Fruit fly (Drosophila melanogaster): ENCODE data around the gene CG6813.

The CG6813 gene

DNA sequence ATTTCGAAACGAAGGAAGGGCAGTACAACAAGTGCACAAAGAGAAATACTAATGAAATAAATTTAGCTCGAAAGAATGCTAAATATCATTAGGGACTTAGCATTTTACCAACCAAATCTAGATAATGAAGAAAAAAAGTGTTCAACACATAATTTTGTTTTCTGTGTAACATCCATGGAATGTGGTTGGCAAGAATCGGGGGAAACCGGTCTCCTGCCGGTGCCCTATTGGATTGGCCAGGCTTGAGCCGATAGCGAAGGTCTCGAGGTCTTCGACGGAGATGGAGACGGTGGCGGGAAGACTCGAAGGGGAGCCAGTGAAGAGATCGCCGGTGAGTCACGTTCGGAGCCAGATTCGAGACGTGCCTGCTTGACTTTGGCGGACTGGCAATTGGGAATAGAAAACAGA lies 31.4 kb upstream of the CG6813 start:
- peak; percentile 87 for TF ChIP-seq CG8159 (tag; optimal IDR thresholded peaks at IDR 0.05)
- peak; percentile 81 for TF ChIP-seq CG34367 (tag; optimal IDR thresholded peaks at IDR 0.05)
- TF ChIP-seq CG10348 (GFP tag; IDR thresholded peaks at IDR 0.05) = no peak
- TF ChIP-seq Pif1B (GFP tag; optimal IDR thresholded peaks at IDR 0.05) = peak; percentile 86
- TF ChIP-seq rn (GFP tag; IDR thresholded peaks at IDR 0.05) = peak; percentile 41; the same call in 1 of the 2 replicates
- peak; percentile 76 for TF ChIP-seq gl (tag; optimal IDR thresholded peaks at IDR 0.05)
- peak; percentile 87 for TF ChIP-seq CG17806 (tag; optimal IDR thresholded peaks at IDR 0.05)
- TF ChIP-seq D1 (tag; optimal IDR thresholded peaks at IDR 0.05) = peak; percentile 25
- peak; percentile 80 for TF ChIP-seq CG14655 (GFP tag; optimal IDR thresholded peaks at IDR 0.05)
- TF ChIP-seq CG8301 (tag; optimal IDR thresholded peaks at IDR 0.05) = peak; percentile 78
- TF ChIP-seq Ets98B (GFP tag; IDR thresholded peaks at IDR 0.05) = peak; percentile 74
- peak; percentile 62; the same call in 1 of the 3 replicates for TF ChIP-seq fd96Ca (GFP tag; IDR thresholded peaks at IDR 0.05)
- TF ChIP-seq Pif1A (GFP tag; optimal IDR thresholded peaks at IDR 0.05) = peak; percentile 83
- TF ChIP-seq CG32121 (GFP tag; IDR thresholded peaks at IDR 0.05) = peak; percentile 76
- peak; percentile 81 for TF ChIP-seq EcR (GFP tag; optimal IDR thresholded peaks at IDR 0.05)
- peak; percentile 78 for TF ChIP-seq Snoo (tag; optimal IDR thresholded peaks at IDR 0.05)
- peak; percentile 83 for TF ChIP-seq CG9948 (tag; optimal IDR thresholded peaks at IDR 0.05)
- TF ChIP-seq CG15710 (tag; optimal IDR thresholded peaks at IDR 0.05) = peak; percentile 85
- peak; percentile 74 for TF ChIP-seq CG13204 (GFP tag; optimal IDR thresholded peaks at IDR 0.05)
- TF ChIP-seq CG4496 (GFP tag; IDR thresholded peaks at IDR 0.05) = peak; percentile 90
- peak; percentile 56; the same call in 1 of the 2 replicates for TF ChIP-seq CG12605 (GFP tag; IDR thresholded peaks at IDR 0.05)

dm6 chr3R:11656614-11657216 lies 30.3 kb upstream of the CG6813 start:
- TF ChIP-seq fd96Ca (GFP tag; IDR thresholded peaks at IDR 0.05) = peak; percentile 99
- peak; percentile 98 for TF ChIP-seq Snoo (tag; optimal IDR thresholded peaks at IDR 0.05)
- peak; percentile 99 for TF ChIP-seq CG32121 (GFP tag; IDR thresholded peaks at IDR 0.05)
- peak; percentile 99 for TF ChIP-seq CG34367 (tag; optimal IDR thresholded peaks at IDR 0.05)
- peak; percentile 99 for TF ChIP-seq CG8301 (tag; optimal IDR thresholded peaks at IDR 0.05)
- peak; percentile 94 for TF ChIP-seq CG10348 (GFP tag; IDR thresholded peaks at IDR 0.05)
- TF ChIP-seq CG9948 (tag; optimal IDR thresholded peaks at IDR 0.05) = peak; percentile 99
- peak; percentile 100 for TF ChIP-seq Pif1B (GFP tag; optimal IDR thresholded peaks at IDR 0.05)
- peak; percentile 97 for TF ChIP-seq rn (GFP tag; IDR thresholded peaks at IDR 0.05)
- TF ChIP-seq gl (tag; optimal IDR thresholded peaks at IDR 0.05) = peak; percentile 98
- TF ChIP-seq CG14655 (GFP tag; optimal IDR thresholded peaks at IDR 0.05) = peak; percentile 99
- TF ChIP-seq CG12605 (GFP tag; IDR thresholded peaks at IDR 0.05) = peak; percentile 99
- peak; percentile 99 for TF ChIP-seq CG15710 (tag; optimal IDR thresholded peaks at IDR 0.05)
- peak; percentile 60 for TF ChIP-seq EcR (GFP tag; optimal IDR thresholded peaks at IDR 0.05)
- peak; percentile 99 for TF ChIP-seq CG17806 (tag; optimal IDR thresholded peaks at IDR 0.05)
- TF ChIP-seq CG4496 (GFP tag; IDR thresholded peaks at IDR 0.05) = peak; percentile 99
- TF ChIP-seq CG8159 (tag; optimal IDR thresholded peaks at IDR 0.05) = peak; percentile 99
- peak; percentile 99 for TF ChIP-seq Pif1A (GFP tag; optimal IDR thresholded peaks at IDR 0.05)
- peak; percentile 99 for TF ChIP-seq Ets98B (GFP tag; IDR thresholded peaks at IDR 0.05)
- peak; percentile 96 for TF ChIP-seq CG13204 (GFP tag; optimal IDR thresholded peaks at IDR 0.05)
- peak; percentile 97 for TF ChIP-seq D1 (tag; optimal IDR thresholded peaks at IDR 0.05)

DNA sequence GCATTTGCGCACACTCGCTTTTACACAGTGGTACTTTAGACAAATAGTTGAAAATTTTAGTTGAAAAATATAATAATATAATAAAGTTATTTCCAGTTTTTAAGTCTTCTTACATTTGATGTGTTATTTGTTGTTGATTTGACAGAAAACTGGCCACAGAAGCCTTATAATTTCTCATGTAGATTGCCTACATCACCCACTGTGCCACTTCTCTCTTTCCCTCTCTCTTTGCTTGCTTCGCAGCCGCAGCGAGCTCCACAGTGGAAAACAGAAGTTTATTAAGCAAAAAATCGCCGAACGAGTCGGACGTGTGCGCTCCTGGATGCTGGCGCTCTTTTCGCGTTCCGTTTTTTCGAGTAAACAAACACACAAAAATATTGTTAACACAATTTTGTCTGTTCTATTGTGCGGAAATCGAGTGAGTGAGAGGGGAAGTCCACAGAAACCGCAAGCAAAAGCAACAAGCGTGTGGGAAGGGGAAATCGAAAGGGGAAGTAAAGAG lies 29.5 kb upstream of the CG6813 start, which contains the start of gene CG42327:
TSS of gene CG42327 (plus strand) at position 277 of the 502 bp plus-strand sequence.
- peak; percentile 98 for TF ChIP-seq CG4496 (GFP tag; IDR thresholded peaks at IDR 0.05)
- peak; percentile 80 for TF ChIP-seq gl (tag; optimal IDR thresholded peaks at IDR 0.05)
- TF ChIP-seq CG15710 (tag; optimal IDR thresholded peaks at IDR 0.05) = peak; percentile 85
- peak; percentile 91 for TF ChIP-seq CG34367 (tag; optimal IDR thresholded peaks at IDR 0.05)
- TF ChIP-seq Pif1A (GFP tag; optimal IDR thresholded peaks at IDR 0.05) = peak; percentile 95
- TF ChIP-seq CG17806 (tag; optimal IDR thresholded peaks at IDR 0.05) = peak; percentile 95
- TF ChIP-seq CG10348 (GFP tag; IDR thresholded peaks at IDR 0.05) = peak; percentile 63
- peak; percentile 97 for TF ChIP-seq fd96Ca (GFP tag; IDR thresholded peaks at IDR 0.05)
- TF ChIP-seq CG8301 (tag; optimal IDR thresholded peaks at IDR 0.05) = peak; percentile 96
- peak; percentile 70 for TF ChIP-seq CG13204 (GFP tag; optimal IDR thresholded peaks at IDR 0.05)
- TF ChIP-seq Snoo (tag; optimal IDR thresholded peaks at IDR 0.05) = peak; percentile 93
- peak; percentile 89 for TF ChIP-seq rn (GFP tag; IDR thresholded peaks at IDR 0.05)
- TF ChIP-seq CG32121 (GFP tag; IDR thresholded peaks at IDR 0.05) = peak; percentile 98
- TF ChIP-seq CG8159 (tag; optimal IDR thresholded peaks at IDR 0.05) = peak; percentile 91
- peak; percentile 88 for TF ChIP-seq D1 (tag; optimal IDR thresholded peaks at IDR 0.05)
- peak; percentile 98 for TF ChIP-seq Ets98B (GFP tag; IDR thresholded peaks at IDR 0.05)
- TF ChIP-seq EcR (GFP tag; optimal IDR thresholded peaks at IDR 0.05) = peak; percentile 11
- TF ChIP-seq CG14655 (GFP tag; optimal IDR thresholded peaks at IDR 0.05) = peak; percentile 97
- peak; percentile 92 for TF ChIP-seq CG9948 (tag; optimal IDR thresholded peaks at IDR 0.05)
- TF ChIP-seq Pif1B (GFP tag; optimal IDR thresholded peaks at IDR 0.05) = peak; percentile 97
- peak; percentile 97 for TF ChIP-seq CG12605 (GFP tag; IDR thresholded peaks at IDR 0.05)

DNA sequence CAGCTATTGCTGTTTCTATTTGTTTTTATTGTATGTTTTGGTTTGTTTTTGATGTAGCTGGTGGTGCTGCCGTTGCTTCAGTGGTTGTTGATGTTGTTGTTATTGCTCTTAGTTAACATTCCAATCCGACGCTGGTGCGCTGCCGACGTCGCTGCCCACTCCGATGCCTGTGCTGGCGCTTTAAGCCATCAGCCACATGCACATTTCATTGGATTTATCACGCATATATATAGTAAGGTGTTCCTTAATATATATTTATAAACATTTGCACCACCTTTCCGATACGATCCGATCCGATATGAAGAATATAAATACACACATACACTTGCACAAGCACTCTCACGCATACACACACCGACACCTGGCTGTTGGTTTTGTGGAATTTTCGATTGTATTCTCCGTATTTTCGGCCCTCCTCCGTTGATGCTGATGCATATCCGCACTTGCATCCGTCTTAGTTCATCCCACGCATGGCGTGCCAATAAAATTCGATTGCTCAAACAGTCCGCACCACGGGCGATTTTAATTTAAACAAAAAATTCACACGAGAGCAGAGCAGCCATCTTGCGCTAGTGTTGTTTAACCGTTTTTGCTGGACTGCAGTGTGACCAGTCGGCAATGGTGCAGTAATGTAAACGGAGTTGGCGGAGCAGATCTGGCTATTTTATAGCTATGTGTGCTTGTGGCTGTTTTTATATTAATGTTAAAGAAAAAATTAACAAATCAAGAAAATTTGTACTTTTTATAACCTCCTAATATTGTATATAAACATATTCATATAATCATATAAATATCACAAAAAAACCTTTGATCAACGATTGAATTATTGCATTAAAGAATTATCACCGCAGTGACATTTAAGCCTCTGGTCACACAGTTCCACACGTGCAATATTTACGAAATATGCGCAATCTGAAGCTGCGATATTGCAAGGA lies 23.9 kb upstream of the CG6813 start, which contains the start of the genes Csk and Elp1:
TSS of gene Csk (minus strand) at position 602 of the 935 bp plus-strand sequence.
TSS of gene Elp1 (plus strand) at position 867 of the 935 bp plus-strand sequence.
- TF ChIP-seq rn (GFP tag; IDR thresholded peaks at IDR 0.05) = no peak
- peak; percentile 26 for TF ChIP-seq CG34367 (tag; optimal IDR thresholded peaks at IDR 0.05)
- no peak for TF ChIP-seq CG12605 (GFP tag; IDR thresholded peaks at IDR 0.05)
- peak; percentile 6 for TF ChIP-seq Pif1B (GFP tag; optimal IDR thresholded peaks at IDR 0.05)
- no peak for TF ChIP-seq CG10348 (GFP tag; IDR thresholded peaks at IDR 0.05)
- TF ChIP-seq EcR (GFP tag; optimal IDR thresholded peaks at IDR 0.05) = no peak
- TF ChIP-seq gl (tag; optimal IDR thresholded peaks at IDR 0.05) = no peak
- 0 out of 3 replicates have a peak, but pooled peaks have one; percentile 18 for TF ChIP-seq fd96Ca (GFP tag; IDR thresholded peaks at IDR 0.05)
- TF ChIP-seq Ets98B (GFP tag; IDR thresholded peaks at IDR 0.05) = no peak
- peak; percentile 8 for TF ChIP-seq CG8301 (tag; optimal IDR thresholded peaks at IDR 0.05)
- TF ChIP-seq CG4496 (GFP tag; IDR thresholded peaks at IDR 0.05) = 0 out of 3 replicates have a peak, but pooled peaks have one; percentile 39
- TF ChIP-seq Pif1A (GFP tag; optimal IDR thresholded peaks at IDR 0.05) = peak; percentile 23
- peak; percentile 45 for TF ChIP-seq CG15710 (tag; optimal IDR thresholded peaks at IDR 0.05)
- peak; percentile 20 for TF ChIP-seq CG17806 (tag; optimal IDR thresholded peaks at IDR 0.05)
- TF ChIP-seq CG8159 (tag; optimal IDR thresholded peaks at IDR 0.05) = peak; percentile 53
- TF ChIP-seq CG14655 (GFP tag; optimal IDR thresholded peaks at IDR 0.05) = peak; percentile 15
- TF ChIP-seq CG9948 (tag; optimal IDR thresholded peaks at IDR 0.05) = peak; percentile 24

Data from whole organism, pupa.